Worm (Caenorhabditis elegans): ENCODE data around the gene col-121.

Gene col-121

ce11 chrIV:9440880-9441336 lies 44.9 kb upstream of the col-121 start, which contains the start of gene idh-1 (continued):
- peak; percentile 27 for TF ChIP-seq hmg-11 (tag; optimal IDR thresholded peaks at IDR 0.05)
- TF ChIP-seq tbx-2 (tag; optimal IDR thresholded peaks at IDR 0.05) = no peak
- TF ChIP-seq nhr-12 (tag; optimal IDR thresholded peaks at IDR 0.05) = no peak
- no peak for TF ChIP-seq elt-2 (tag; optimal IDR thresholded peaks at IDR 0.05)
- peak; percentile 25 for TF ChIP-seq pha-4 (tag; optimal IDR thresholded peaks at IDR 0.05)
- TF ChIP-seq ceh-82 (tag; optimal IDR thresholded peaks at IDR 0.05) = no peak
- TF ChIP-seq fkh-10 (GFP tag; optimal IDR thresholded peaks at IDR 0.05) = no peak
- TF ChIP-seq lin-15B (tag; optimal IDR thresholded peaks at IDR 0.05) = peak; percentile 62
- no peak for TF ChIP-seq ceh-16 (tag; optimal IDR thresholded peaks at IDR 0.05)
- no peak for TF ChIP-seq R02D3.7 (tag; optimal IDR thresholded peaks at IDR 0.05)
- peak; percentile 17 for TF ChIP-seq pqm-1 (tag; optimal IDR thresholded peaks at IDR 0.05)
- TF ChIP-seq nhr-11 (tag; optimal IDR thresholded peaks at IDR 0.05) = no peak
- TF ChIP-seq ama-1 (optimal IDR thresholded peaks at IDR 0.05) = peak; percentile 89
- no peak for TF ChIP-seq ztf-11 (tag; optimal IDR thresholded peaks at IDR 0.05)

DNA sequence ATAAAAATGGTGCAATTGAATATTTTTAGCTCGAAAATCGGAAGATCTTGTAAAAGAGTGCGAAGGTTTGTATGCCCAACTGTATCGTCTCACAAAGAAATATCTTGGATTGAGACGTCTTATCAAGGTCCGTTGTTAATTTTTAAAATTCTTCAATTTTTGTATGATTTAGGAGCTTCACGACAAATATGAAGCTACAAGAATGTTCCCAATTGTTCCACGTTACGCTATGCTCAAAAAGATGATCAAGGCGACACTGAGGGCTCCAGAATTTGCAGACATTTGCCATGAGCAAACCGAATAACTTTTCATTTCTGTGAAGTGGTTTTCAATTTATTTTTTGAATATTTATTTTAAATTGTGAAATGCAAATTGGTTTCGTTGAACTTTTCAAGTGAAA lies 42.7 kb upstream of the col-121 start:
- TF ChIP-seq nhr-25 (tag; optimal IDR thresholded peaks at IDR 0.05) = peak; percentile 60
- no peak for TF ChIP-seq zag-1 (tag; optimal IDR thresholded peaks at IDR 0.05)
- no peak for TF ChIP-seq lin-39 (tag; optimal IDR thresholded peaks at IDR 0.05)
- TF ChIP-seq ZK546.5 (tag; optimal IDR thresholded peaks at IDR 0.05) = no peak
- TF ChIP-seq unc-39 (tag; optimal IDR thresholded peaks at IDR 0.05) = no peak
- no peak for TF ChIP-seq mdl-1 (tag; optimal IDR thresholded peaks at IDR 0.05)
- TF ChIP-seq ceh-28 (tag; optimal IDR thresholded peaks at IDR 0.05) = no peak
- TF ChIP-seq ceh-82 (tag; optimal IDR thresholded peaks at IDR 0.05) = no peak
- no peak for TF ChIP-seq ztf-4 (tag; optimal IDR thresholded peaks at IDR 0.05)
- peak; percentile 63 for TF ChIP-seq lsy-12 (tag; optimal IDR thresholded peaks at IDR 0.05)
- no peak for TF ChIP-seq hmg-11 (tag; optimal IDR thresholded peaks at IDR 0.05)
- TF ChIP-seq lin-15B (tag; optimal IDR thresholded peaks at IDR 0.05) = no peak
- no peak for TF ChIP-seq egl-27 (tag; optimal IDR thresholded peaks at IDR 0.05)
- peak; percentile 50 for TF ChIP-seq elt-2 (tag; optimal IDR thresholded peaks at IDR 0.05)
- no peak for TF ChIP-seq nhr-67 (tag; optimal IDR thresholded peaks at IDR 0.05)
- TF ChIP-seq mml-1 (tag; optimal IDR thresholded peaks at IDR 0.05) = no peak
- TF ChIP-seq pha-4 (tag; optimal IDR thresholded peaks at IDR 0.05) = no peak
- no peak for TF ChIP-seq R02D3.7 (tag; optimal IDR thresholded peaks at IDR 0.05)
- peak; percentile 4 for TF ChIP-seq pqm-1 (tag; optimal IDR thresholded peaks at IDR 0.05)
- TF ChIP-seq nhr-76 (tag; optimal IDR thresholded peaks at IDR 0.05) = no peak
- no peak for TF ChIP-seq nhr-237 (tag; optimal IDR thresholded peaks at IDR 0.05)
- no peak for TF ChIP-seq sea-2 (GFP tag; optimal IDR thresholded peaks at IDR 0.05)
- no peak for TF ChIP-seq ceh-16 (tag; optimal IDR thresholded peaks at IDR 0.05)
- TF ChIP-seq nhr-43 (tag; optimal IDR thresholded peaks at IDR 0.05; ENCODE audit: poor library complexity, severe bottlenecking) = peak; percentile 56
- no peak for TF ChIP-seq egl-5 (tag; optimal IDR thresholded peaks at IDR 0.05)
- no peak for TF ChIP-seq nhr-28 (tag; optimal IDR thresholded peaks at IDR 0.05)
- peak; percentile 96 for TF ChIP-seq ama-1 (optimal IDR thresholded peaks at IDR 0.05)
- no peak for TF ChIP-seq unc-62 (GFP tag; optimal IDR thresholded peaks at IDR 0.05)
- no peak for TF ChIP-seq skn-1 (tag; optimal IDR thresholded peaks at IDR 0.05)
- no peak for TF ChIP-seq nhr-77 (tag; optimal IDR thresholded peaks at IDR 0.05)
- TF ChIP-seq elt-3 (tag; optimal IDR thresholded peaks at IDR 0.05) = peak in 1 of 3 experiments; percentile 10
- no peak for TF ChIP-seq nhr-12 (tag; optimal IDR thresholded peaks at IDR 0.05)
- TF ChIP-seq elt-1 (tag; optimal IDR thresholded peaks at IDR 0.05) = no peak
- no peak for TF ChIP-seq daf-12 (tag; optimal IDR thresholded peaks at IDR 0.05)
- no peak for TF ChIP-seq aly-2 (tag; optimal IDR thresholded peaks at IDR 0.05)
- TF ChIP-seq fkh-10 (GFP tag; optimal IDR thresholded peaks at IDR 0.05) = no peak
- no peak for TF ChIP-seq ztf-11 (tag; optimal IDR thresholded peaks at IDR 0.05)
- no peak for TF ChIP-seq jun-1 (tag; optimal IDR thresholded peaks at IDR 0.05)
- TF ChIP-seq snpc-4 (tag; optimal IDR thresholded peaks at IDR 0.05) = no peak
- peak; percentile 40 for TF ChIP-seq tbx-2 (tag; optimal IDR thresholded peaks at IDR 0.05)
- TF ChIP-seq nhr-23 (tag; optimal IDR thresholded peaks at IDR 0.05) = peak; percentile 32
- TF ChIP-seq fkh-2 (tag; optimal IDR thresholded peaks at IDR 0.05) = no peak
- TF ChIP-seq ceh-9 (tag; optimal IDR thresholded peaks at IDR 0.05) = no peak
- no peak for TF ChIP-seq nhr-11 (tag; optimal IDR thresholded peaks at IDR 0.05)
- TF ChIP-seq eor-1 (tag; optimal IDR thresholded peaks at IDR 0.05) = no peak
- TF ChIP-seq nfya-1 (tag; optimal IDR thresholded peaks at IDR 0.05; ENCODE audit: insufficient read depth) = peak; percentile 12
- TF ChIP-seq fos-1 (tag; optimal IDR thresholded peaks at IDR 0.05) = no peak
